Worm (Caenorhabditis elegans): Measurements from ENCODE around the gene Y54G2A.11.

DNA sequence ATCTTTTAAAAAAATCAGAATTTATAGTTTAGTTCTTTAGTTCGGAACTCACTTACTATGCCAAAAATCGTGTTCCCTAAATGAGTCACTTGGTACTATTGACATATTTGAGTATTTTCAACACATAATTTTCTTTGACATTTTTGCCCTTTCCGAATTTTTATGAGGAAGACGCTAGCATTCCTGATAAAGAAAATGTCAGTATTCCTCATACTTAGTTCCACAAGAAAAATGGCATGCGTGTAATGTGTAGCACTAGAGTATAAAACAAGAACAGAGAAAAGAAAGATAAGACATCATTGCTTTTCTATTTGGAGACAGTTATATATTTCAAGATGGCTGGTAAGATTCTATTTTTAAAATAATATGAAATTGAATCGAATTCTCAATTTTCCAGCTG is 41.6 kb downstream of the Y54G2A.11 start, which contains the start of gene Y94H6A.2:
- TF ChIP-seq nhr-77 (tag; optimal IDR thresholded peaks at IDR 0.05) (no peak), ceh-28 (tag; optimal IDR thresholded peaks at IDR 0.05) (no peak), mdl-1 (tag; optimal IDR thresholded peaks at IDR 0.05) (no peak), nhr-25 (tag; optimal IDR thresholded peaks at IDR 0.05) (no peak), unc-62 (GFP tag; optimal IDR thresholded peaks at IDR 0.05) (no peak), ama-1 (optimal IDR thresholded peaks at IDR 0.05) (no peak), pha-4 (tag; optimal IDR thresholded peaks at IDR 0.05) (no peak)

Data from whole organism, L3 larva.